Worm (Caenorhabditis elegans) whole organism, L4 larva: Measurements from ENCODE around the gene nspc-5.

Experiments
- dve-1 ChIP-seq: sonication (generic microtip); optimal IDR thresholded peaks from 2 replicates; lab custom pipeline; 2017; ENCODE audit warnings: antibody characterized with exemption, mild to moderate bottlenecking, missing genetic modification characterization, missing compliant biosample characterization; ENCODE audit not compliant: insufficient read depth
- egl-43 ChIP-seq: fragments of 200-800 bp; sonication (Bioruptor generic); IDR thresholded peaks from 2 replicates; pipeline ENCODE4 v1.3.6; 2022; ENCODE audit warnings: missing genetic modification reagents, missing genetic modification characterization, missing compliant biosample characterization
- nhr-76 ChIP-seq: fragments of 150-350 bp; optimal IDR thresholded peaks from 2 replicates; lab custom pipeline; 2014; ENCODE audit warnings: missing biosample characterization, missing genetic modification characterization

- TF ChIP-seq egl-43 (GFP tag; lab: Robert Waterston, UW) (no peak), dve-1 (no peak), nhr-76 (no peak)
Observed at ce11 chrX:8584825-8585384, 46.4 kb downstream of the nspc-5 start.
